Worm (Caenorhabditis elegans) whole organism, L4 larva: ENCODE data around the gene mrpl-12.
A peak's percentile ranks its signal among the peaks of the same experiment; 100 is the strongest.

Source experiments
- F10B5.3 ChIP-seq: sonication (generic microtip); optimal IDR thresholded peaks from 2 replicates; lab custom pipeline; 2016; ENCODE audit warnings: mild to moderate bottlenecking, missing genetic modification characterization, missing compliant biosample characterization
- F37D6.2 ChIP-seq: sonication (generic microtip); optimal IDR thresholded peaks from 2 replicates; lab custom pipeline; 2016; ENCODE audit warnings: mild to moderate bottlenecking, missing genetic modification characterization, missing compliant biosample characterization
- F49E8.2 ChIP-seq: sonication (generic microtip); optimal IDR thresholded peaks from 2 replicates; lab custom pipeline; 2016; ENCODE audit warnings: missing compliant biosample characterization, mild to moderate bottlenecking, missing genetic modification characterization, borderline replicate concordance
- T20F7.1 ChIP-seq: fragments of 200-800 bp; sonication (Bioruptor generic); optimal IDR thresholded peaks from 2 replicates; lab custom pipeline; 2018; ENCODE audit warnings: mild to moderate bottlenecking, missing genetic modification characterization, missing compliant biosample characterization
- T26A8.4 ChIP-seq: fragments of 200-800 bp; sonication (Bioruptor generic); IDR thresholded peaks from 2 replicates; pipeline ENCODE4 v1.3.6; 2022; ENCODE audit warnings: missing genetic modification characterization, missing compliant biosample characterization
- Y75B8A.6 ChIP-seq: fragments of 200-800 bp; sonication (Bioruptor generic); IDR thresholded peaks from 2 replicates; pipeline ENCODE4 v1.3.6; 2022; ENCODE audit warnings: missing genetic modification reagents, missing genetic modification characterization, missing compliant biosample characterization
- ZK337.2 ChIP-seq: fragments of 200-800 bp; sonication (Bioruptor generic); IDR thresholded peaks from 2 replicates; pipeline ENCODE4 v1.3.6; 2022; ENCODE audit warnings: missing genetic modification reagents, missing genetic modification characterization, missing compliant biosample characterization
- aly-2 ChIP-seq: sonication (generic microtip); optimal IDR thresholded peaks from 2 replicates; lab custom pipeline; 2018; ENCODE audit warnings: missing biosample characterization, missing genetic modification characterization
- ama-1 ChIP-seq: fragments of 150-350 bp; optimal IDR thresholded peaks from 2 replicates; lab custom pipeline; 2014; ENCODE audit warnings: inconsistent platforms, mixed read lengths
- attf-4 ChIP-seq: sonication (generic microtip); optimal IDR thresholded peaks from 3 replicates; lab custom pipeline; 2017; ENCODE audit warnings: missing biosample characterization, missing genetic modification characterization
- ceh-20 ChIP-seq: fragments of 200-800 bp; sonication (Bioruptor generic); IDR thresholded peaks from 2 replicates; pipeline ENCODE4 v1.3.6; 2022; ENCODE audit warnings: missing genetic modification reagents, missing genetic modification characterization, missing compliant biosample characterization
- ceh-44 ChIP-seq: fragments of 200-800 bp; sonication (Bioruptor generic); IDR thresholded peaks from 2 replicates; pipeline ENCODE4 v1.3.6; 2022; ENCODE audit warnings: missing genetic modification reagents, missing genetic modification characterization, missing compliant biosample characterization
- ceh-62 ChIP-seq: sonication (generic microtip); optimal IDR thresholded peaks from 2 replicates; lab custom pipeline; 2017; ENCODE audit warnings: missing biosample characterization, missing genetic modification characterization
- ceh-82 ChIP-seq: sonication (generic microtip); optimal IDR thresholded peaks from 2 replicates; lab custom pipeline; 2017; ENCODE audit warnings: missing biosample characterization, missing genetic modification characterization
- ces-1 ChIP-seq: fragments of 150-350 bp; sonication (generic microtip); optimal IDR thresholded peaks from 4 replicates; lab custom pipeline; 2014; ENCODE audit warnings: missing biosample characterization, missing genetic modification reagents, missing genetic modification characterization
- ctbp-1 ChIP-seq: fragments of 200-800 bp; sonication (Bioruptor generic); IDR thresholded peaks from 2 replicates; pipeline ENCODE4 v1.3.6; 2022; ENCODE audit warnings: missing genetic modification reagents, missing genetic modification characterization, missing compliant biosample characterization
- daf-8 ChIP-seq: fragments of 200-800 bp; sonication (Bioruptor generic); IDR thresholded peaks from 2 replicates; pipeline ENCODE4 v1.3.6; 2022; ENCODE audit warnings: missing genetic modification characterization, missing compliant biosample characterization
- dmd-6 ChIP-seq: fragments of 200-800 bp; sonication (Bioruptor generic); IDR thresholded peaks from 2 replicates; pipeline ENCODE4 v1.3.6; 2022; ENCODE audit warnings: missing genetic modification reagents, missing genetic modification characterization, missing compliant biosample characterization
- dmd-9 ChIP-seq: fragments of 200-800 bp; sonication (Bioruptor generic); IDR thresholded peaks from 2 replicates; pipeline ENCODE4 v1.3.6; 2022; ENCODE audit warnings: missing genetic modification reagents, missing genetic modification characterization, missing compliant biosample characterization
- dpl-1 ChIP-seq: fragments of 150-350 bp; optimal IDR thresholded peaks from 2 replicates; lab custom pipeline; 2014; ENCODE audit warnings: missing biosample characterization, missing genetic modification reagents, missing genetic modification characterization
- egl-43 ChIP-seq: fragments of 200-800 bp; sonication (Bioruptor generic); IDR thresholded peaks from 2 replicates; pipeline ENCODE4 v1.3.6; 2022; ENCODE audit warnings: missing genetic modification reagents, missing genetic modification characterization, missing compliant biosample characterization
- gei-8 ChIP-seq: fragments of 200-800 bp; sonication (Bioruptor generic); optimal IDR thresholded peaks from 2 replicates; lab custom pipeline; 2018; ENCODE audit warnings: mild to moderate bottlenecking, missing genetic modification characterization, missing compliant biosample characterization
- hif-1 ChIP-seq, 2 experiments: sonication (generic microtip); optimal IDR thresholded peaks; 2 replicates each; lab custom pipeline; 2016 to 2017; ENCODE audit warnings: missing compliant biosample characterization in 2 of 2, missing genetic modification characterization in 2 of 2, missing genetic modification reagents in 2 of 2, missing genotype in 2 of 2, mild to moderate bottlenecking in 1 of 2
- hlh-11 ChIP-seq: fragments of 200-800 bp; sonication (Bioruptor generic); optimal IDR thresholded peaks from 2 replicates; lab custom pipeline; 2018; ENCODE audit warnings: mild to moderate bottlenecking, missing genetic modification characterization, missing compliant biosample characterization
- jun-1 ChIP-seq: fragments of 150-350 bp; optimal IDR thresholded peaks from 2 replicates; lab custom pipeline; 2014; ENCODE audit warnings: missing biosample characterization, missing genetic modification reagents, missing genetic modification characterization
- lim-7 ChIP-seq: fragments of 200-800 bp; sonication (Bioruptor generic); IDR thresholded peaks from 2 replicates; pipeline ENCODE4 v1.3.6; 2022; ENCODE audit warnings: missing genetic modification characterization, missing compliant biosample characterization
- lin-29 ChIP-seq: fragments of 200-800 bp; sonication (Bioruptor generic); IDR thresholded peaks from 2 replicates; pipeline ENCODE4 v1.3.6; 2022; ENCODE audit warnings: missing genetic modification reagents, missing genetic modification characterization, missing compliant biosample characterization
- lsy-2 ChIP-seq, 2 experiments: fragments of 150-350 bp in 1 of 2; sonication (generic microtip) in 1 of 2; optimal IDR thresholded peaks; 2 replicates each; lab custom pipeline; 2014 to 2017; ENCODE audit warnings: missing biosample characterization in 2 of 2, missing genetic modification characterization in 2 of 2
- madf-5 ChIP-seq, 2 experiments: fragments of 200-800 bp; sonication (Bioruptor generic); IDR thresholded peaks; 2 replicates each; pipeline ENCODE4 v1.3.6; 2022; ENCODE audit warnings: missing compliant biosample characterization in 2 of 2, missing genetic modification characterization in 2 of 2
- madf-9 ChIP-seq: fragments of 200-800 bp; sonication (Bioruptor generic); conservative IDR thresholded peaks from 2 replicates; pipeline ENCODE4 v1.3.6; 2022; ENCODE audit warnings: missing genetic modification reagents, missing genetic modification characterization, missing compliant biosample characterization
- mdl-1 ChIP-seq, 2 experiments: fragments of 150-350 bp in 1 of 2; sonication (generic microtip) in 1 of 2; optimal IDR thresholded peaks; 2 replicates each; lab custom pipeline; 2014 to 2017; ENCODE audit warnings: missing biosample characterization in 2 of 2, missing genetic modification characterization in 2 of 2
- mdt-29 ChIP-seq: fragments of 200-800 bp; sonication (Bioruptor generic); IDR thresholded peaks from 2 replicates; pipeline ENCODE4 v1.3.6; 2022; ENCODE audit warnings: missing genetic modification reagents, missing genetic modification characterization, missing compliant biosample characterization
- mep-1 ChIP-seq: fragments of 150-350 bp; sonication (generic microtip); optimal IDR thresholded peaks from 3 replicates; lab custom pipeline; 2014; ENCODE audit warnings: missing biosample characterization, missing genetic modification characterization
- mes-2 ChIP-seq: sonication (generic microtip); optimal IDR thresholded peaks from 2 replicates; lab custom pipeline; 2016; ENCODE audit warnings: missing genotype, mild to moderate bottlenecking, missing genetic modification characterization, missing compliant biosample characterization; ENCODE audit not compliant: poor library complexity, severe bottlenecking
- nhr-10 ChIP-seq: fragments of 150-350 bp; optimal IDR thresholded peaks from 2 replicates; lab custom pipeline; 2014; ENCODE audit warnings: missing biosample characterization, missing genetic modification characterization
- nhr-102 ChIP-seq: sonication (generic microtip); optimal IDR thresholded peaks from 2 replicates; lab custom pipeline; 2016; ENCODE audit warnings: mild to moderate bottlenecking, missing genetic modification characterization, moderate library complexity, missing compliant biosample characterization
- nhr-11 ChIP-seq: fragments of 150-350 bp; optimal IDR thresholded peaks from 2 replicates; lab custom pipeline; 2014; ENCODE audit warnings: missing biosample characterization, missing genetic modification characterization
- nhr-25 ChIP-seq: sonication (generic microtip); optimal IDR thresholded peaks from 2 replicates; lab custom pipeline; 2017; ENCODE audit warnings: missing genetic modification characterization, mild to moderate bottlenecking, missing compliant biosample characterization, antibody characterized with exemption, moderate library complexity, borderline replicate concordance; ENCODE audit not compliant: insufficient read depth
- nhr-28 ChIP-seq: fragments of 150-350 bp; optimal IDR thresholded peaks from 2 replicates; lab custom pipeline; 2014; ENCODE audit warnings: missing biosample characterization, missing genetic modification characterization
- nhr-42 ChIP-seq: fragments of 200-800 bp; sonication (Bioruptor generic); IDR thresholded peaks from 2 replicates; pipeline ENCODE4 v1.3.6; 2022; ENCODE audit warnings: missing genetic modification characterization, missing compliant biosample characterization
- nhr-6 ChIP-seq: fragments of 150-350 bp; optimal IDR thresholded peaks from 2 replicates; lab custom pipeline; 2014; ENCODE audit warnings: missing biosample characterization, missing genetic modification characterization
- nhr-76 ChIP-seq: fragments of 150-350 bp; optimal IDR thresholded peaks from 2 replicates; lab custom pipeline; 2014; ENCODE audit warnings: missing biosample characterization, missing genetic modification characterization
- php-3 ChIP-seq: fragments of 200-800 bp; sonication (Bioruptor generic); IDR thresholded peaks from 2 replicates; pipeline ENCODE4 v1.3.6; 2022; ENCODE audit warnings: missing genetic modification reagents, missing genetic modification characterization, missing compliant biosample characterization
- rbr-2 ChIP-seq: sonication (generic microtip); optimal IDR thresholded peaks from 2 replicates; lab custom pipeline; 2016; ENCODE audit warnings: missing genotype, missing genetic modification characterization, missing compliant biosample characterization
- saeg-2 ChIP-seq: fragments of 200-800 bp; sonication (Bioruptor generic); IDR thresholded peaks from 2 replicates; pipeline ENCODE4 v1.3.6; 2022; ENCODE audit warnings: missing genetic modification reagents, missing genetic modification characterization, missing compliant biosample characterization
- snpc-1.2 ChIP-seq: fragments of 200-800 bp; sonication (Bioruptor generic); IDR thresholded peaks from 2 replicates; pipeline ENCODE4 v1.3.6; 2022; ENCODE audit warnings: missing genetic modification reagents, missing genetic modification characterization, missing compliant biosample characterization
- spr-3 ChIP-seq: fragments of 200-800 bp; sonication (Bioruptor generic); optimal IDR thresholded peaks from 2 replicates; lab custom pipeline; 2018; ENCODE audit warnings: mild to moderate bottlenecking, missing genetic modification characterization, missing compliant biosample characterization
- unc-130 ChIP-seq: sonication (generic microtip); optimal IDR thresholded peaks from 2 replicates; lab custom pipeline; 2016; ENCODE audit warnings: missing genetic modification reagents, missing genetic modification characterization, missing compliant biosample characterization
- zag-1 ChIP-seq: fragments of 150-350 bp; optimal IDR thresholded peaks from 2 replicates; lab custom pipeline; 2014; ENCODE audit warnings: missing biosample characterization, missing genetic modification characterization
- zfp-2 ChIP-seq: sonication (generic microtip); optimal IDR thresholded peaks from 2 replicates; lab custom pipeline; 2016; ENCODE audit warnings: mild to moderate bottlenecking, missing genetic modification characterization, missing compliant biosample characterization
- zip-11 ChIP-seq: fragments of 200-800 bp; sonication (Bioruptor generic); IDR thresholded peaks from 2 replicates; pipeline ENCODE4 v1.3.6; 2022; ENCODE audit warnings: missing genetic modification characterization, missing compliant biosample characterization
- ztf-11 ChIP-seq: fragments of 150-350 bp; optimal IDR thresholded peaks from 2 replicates; lab custom pipeline; 2014; ENCODE audit warnings: missing biosample characterization, missing genetic modification characterization

mrpl-12 gene

ce11 chrIII:10717479-10717878 lies 9.9 kb downstream of the mrpl-12 start (continued):
- TF ChIP-seq dmd-9 (GFP tag; lab: Robert Waterston, UW) (0 out of 2 replicates have a peak, but pooled peaks have one; percentile 48), dmd-6 (GFP tag; lab: Robert Waterston, UW) (peak; percentile 92), php-3 (peak; percentile 46), lin-29 (GFP tag; lab: Robert Waterston, UW) (no peak), aly-2 (no peak), mdl-1 (tag; optimal IDR thresholded peaks at IDR 0.05; lab: Kevin White, UChicago) (peak; percentile 22 to 86), nhr-76 (no peak), ctbp-1 (GFP tag; lab: Robert Waterston, UW) (peak; percentile 11; the same call in 1 of the 2 replicates), hlh-11 (tag; lab: Kevin White, UChicago) (peak; percentile 95), gei-8 (GFP tag; lab: Kevin White, UChicago) (no peak), mep-1 (tag; lab: Kevin White, UChicago) (peak; percentile 68), F49E8.2 (tag; lab: Kevin White, UChicago) (no peak), ces-1 (GFP tag; lab: Kevin White, UChicago) (no peak), lim-7 (no peak), hif-1 (tag; optimal IDR thresholded peaks at IDR 0.05; lab: Kevin White, UChicago) (peak; percentile 58 to 99), ZK337.2 (no peak), zag-1 (tag; lab: Kevin White, UChicago) (no peak), Y75B8A.6 (GFP tag; lab: Robert Waterston, UW) (no peak), nhr-28 (tag; lab: Kevin White, UChicago) (peak; percentile 76), snpc-1.2 (no peak), nhr-10 (peak; percentile 87), F37D6.2 (no peak), F10B5.3 (tag; lab: Kevin White, UChicago) (no peak), mdt-29 (0 out of 2 replicates have a peak, but pooled peaks have one; percentile 17), T26A8.4 (peak; percentile 26; the same call in 1 of the 2 replicates), madf-9 (GFP tag; lab: Robert Waterston, UW) (no peak), rbr-2 (peak; percentile 61), zfp-2 (tag; lab: Kevin White, UChicago) (no peak), dpl-1 (GFP tag; lab: Kevin White, UChicago) (peak; percentile 8), ceh-82 (no peak), saeg-2 (no peak), T20F7.1 (GFP tag; lab: Kevin White, UChicago) (peak; percentile 36), nhr-11 (peak; percentile 77), ama-1 (lab: Kevin White, UChicago) (peak; percentile 72), nhr-42 (GFP tag; lab: Robert Waterston, UW) (no peak), ceh-20 (GFP tag; lab: Robert Waterston, UW) (peak; percentile 81), nhr-102 (tag; lab: Kevin White, UChicago) (peak; percentile 38), nhr-25 (tag; lab: Kevin White, UChicago) (peak; percentile 68), ceh-44 (GFP tag; lab: Robert Waterston, UW) (no peak), attf-4 (tag; lab: Kevin White, UChicago) (no peak), madf-5 (GFP tag; IDR thresholded peaks at IDR 0.05; lab: Robert Waterston, UW) (no peak), unc-130 (no peak), ceh-62 (no peak), ztf-11 (tag; lab: Kevin White, UChicago) (no peak), daf-8 (no peak), zip-11 (GFP tag; lab: Robert Waterston, UW) (no peak), nhr-6 (tag; lab: Kevin White, UChicago) (no peak), lsy-2 (tag; optimal IDR thresholded peaks at IDR 0.05; lab: Kevin White, UChicago) (peak; percentile 42 to 67), mes-2 (tag; lab: Kevin White, UChicago) (peak; percentile 37), jun-1 (tag; lab: Kevin White, UChicago) (no peak), egl-43 (no peak), spr-3 (GFP tag; lab: Kevin White, UChicago) (no peak)
